Fruit fly (Drosophila melanogaster) whole organism, adult: ENCODE measurements around the gene CG42827.

Experiments
- CG11617 ChIP-seq: fragments of 200-800 bp; sonication (Bioruptor generic); optimal IDR thresholded peaks from 2 replicates; lab custom pipeline; 2017; ENCODE audit warnings: mild to moderate bottlenecking, missing biosample characterization, missing genetic modification reagents, missing genetic modification characterization
- CG12768 ChIP-seq: fragments of 200-800 bp; sonication (Bioruptor generic); optimal IDR thresholded peaks from 2 replicates; lab custom pipeline; 2017; ENCODE audit warnings: missing biosample characterization, missing genetic modification characterization, mild to moderate bottlenecking, moderate library complexity, missing genetic modification reagents
- CG14711 ChIP-seq: fragments of 200-800 bp; sonication (Bioruptor generic); optimal IDR thresholded peaks from 2 replicates; lab custom pipeline; 2018; ENCODE audit warnings: missing biosample characterization, mild to moderate bottlenecking, missing genetic modification characterization, moderate library complexity
- CG1620 ChIP-seq: fragments of 200-800 bp; sonication (Bioruptor generic); optimal IDR thresholded peaks from 2 replicates; lab custom pipeline; 2016; ENCODE audit warnings: missing biosample characterization, missing genetic modification characterization
- CG33017 ChIP-seq: fragments of 200-800 bp; sonication (Bioruptor generic); optimal IDR thresholded peaks from 2 replicates; lab custom pipeline; 2018; ENCODE audit warnings: missing biosample characterization, mild to moderate bottlenecking, missing genetic modification characterization, moderate library complexity
- CG5204 ChIP-seq: fragments of 200-800 bp; sonication (Bioruptor generic); optimal IDR thresholded peaks from 2 replicates; lab custom pipeline; 2016; ENCODE audit warnings: missing biosample characterization, missing genetic modification characterization
- CG7045 ChIP-seq: fragments of 200-800 bp; sonication (Bioruptor generic); optimal IDR thresholded peaks from 2 replicates; lab custom pipeline; 2017; ENCODE audit warnings: missing biosample characterization, mild to moderate bottlenecking, missing genetic modification characterization
- CG7101 ChIP-seq: fragments of 200-800 bp; sonication (Bioruptor generic); optimal IDR thresholded peaks from 2 replicates; lab custom pipeline; 2018; ENCODE audit warnings: missing biosample characterization, mild to moderate bottlenecking, missing genetic modification characterization, moderate library complexity
- Clk ChIP-seq: fragments of 200-800 bp; sonication (Bioruptor generic); optimal IDR thresholded peaks from 2 replicates; lab custom pipeline; 2017; ENCODE audit warnings: missing biosample characterization, missing genetic modification characterization
- Crg-1 ChIP-seq: fragments of 200-800 bp; sonication (Bioruptor generic); optimal IDR thresholded peaks from 2 replicates; lab custom pipeline; 2016; ENCODE audit warnings: missing biosample characterization, missing genetic modification characterization
- Hr96 ChIP-seq: fragments of 200-800 bp; sonication (Bioruptor generic); optimal IDR thresholded peaks from 2 replicates; lab custom pipeline; 2016; ENCODE audit warnings: missing biosample characterization, missing genetic modification characterization
- Mnt ChIP-seq: fragments of 200-800 bp; sonication (Bioruptor generic); optimal IDR thresholded peaks from 2 replicates; lab custom pipeline; 2016; ENCODE audit warnings: missing biosample characterization, mild to moderate bottlenecking, missing genetic modification characterization
- bab1 ChIP-seq: fragments of 200-800 bp; sonication (Bioruptor generic); optimal IDR thresholded peaks from 3 replicates; lab custom pipeline; 2019; ENCODE audit warnings: missing biosample characterization, mild to moderate bottlenecking, missing genetic modification characterization, moderate library complexity
- cic ChIP-seq: fragments of 200-800 bp; sonication (Bioruptor generic); optimal IDR thresholded peaks from 2 replicates; lab custom pipeline; 2017; ENCODE audit warnings: missing biosample characterization, mild to moderate bottlenecking, missing genetic modification characterization, moderate library complexity
- cnc ChIP-seq, 2 experiments: fragments of >200 bp; optimal IDR thresholded peaks; 2 replicates each; lab custom pipeline; 2017
- kay ChIP-seq: fragments of 200-800 bp; sonication (Bioruptor generic); peaks from one replicate; lab custom pipeline; 2016; ENCODE audit warnings: missing biosample characterization, missing genetic modification characterization, borderline replicate concordance
- ovo ChIP-seq: fragments of 200-800 bp; sonication (Bioruptor generic); optimal IDR thresholded peaks from 2 replicates; lab custom pipeline; 2016; ENCODE audit warnings: missing biosample characterization, missing genetic modification characterization
- pad ChIP-seq: fragments of 200-800 bp; sonication (Bioruptor generic); optimal IDR thresholded peaks from 3 replicates; lab custom pipeline; 2017; ENCODE audit warnings: missing biosample characterization, missing genetic modification characterization, mild to moderate bottlenecking, moderate library complexity, missing genetic modification reagents
- tj ChIP-seq: fragments of 200-800 bp; sonication (Bioruptor generic); optimal IDR thresholded peaks from 3 replicates; lab custom pipeline; 2017; ENCODE audit warnings: missing biosample characterization, mild to moderate bottlenecking, missing genetic modification characterization, moderate library complexity
- toe ChIP-seq: fragments of 200-800 bp; sonication (Bioruptor generic); optimal IDR thresholded peaks from 2 replicates; lab custom pipeline; 2016; ENCODE audit warnings: missing biosample characterization, missing genetic modification characterization

CG42827 gene

dm6 chr3R:23392235-23392634 is 19.5 kb downstream of the CG42827 start:
- TF ChIP-seq CG11617 (GFP tag; lab: Kevin White, UChicago), result no peak
- TF ChIP-seq ovo, result no peak
- TF ChIP-seq bab1 (GFP tag; lab: Kevin White, UChicago), result no peak
- TF ChIP-seq Hr96 (GFP tag; lab: Kevin White, UChicago), result no peak
- TF ChIP-seq CG14711, result no peak
- TF ChIP-seq pad (GFP tag; lab: Kevin White, UChicago), result no peak
- TF ChIP-seq CG5204 (GFP tag; lab: Kevin White, UChicago), result no peak
- no peak for TF ChIP-seq CG7101 (tag; lab: Kevin White, UChicago)
- TF ChIP-seq Mnt, result no peak
- no peak for TF ChIP-seq kay (GFP tag; lab: Kevin White, UChicago)
- no peak for TF ChIP-seq Clk (GFP tag; lab: Kevin White, UChicago)
- no peak for TF ChIP-seq cic
- no peak for TF ChIP-seq tj (GFP tag; lab: Kevin White, UChicago)
- no peak for TF ChIP-seq toe
- TF ChIP-seq cnc (optimal IDR thresholded peaks at IDR 0.05; lab: Kevin White, UChicago), result no peak
- TF ChIP-seq CG1620 (GFP tag; lab: Kevin White, UChicago), result no peak
- TF ChIP-seq CG12768 (GFP tag; lab: Kevin White, UChicago), result no peak

- TF ChIP-seq CG7101 (tag; lab: Kevin White, UChicago) (no peak), CG14711 (no peak), toe (no peak), cnc (optimal IDR thresholded peaks at IDR 0.05; lab: Kevin White, UChicago) (no peak), Crg-1 (GFP tag; lab: Kevin White, UChicago) (no peak), pad (GFP tag; lab: Kevin White, UChicago) (no peak)
These were observed 20.8 kb downstream of the CG42827 start for dm6 chr3R:23393507-23393906.

- TF ChIP-seq CG7045 (GFP tag; lab: Kevin White, UChicago), result no peak
- no peak for TF ChIP-seq CG5204 (GFP tag; lab: Kevin White, UChicago)
- no peak for TF ChIP-seq CG1620 (GFP tag; lab: Kevin White, UChicago)
- TF ChIP-seq bab1 (GFP tag; lab: Kevin White, UChicago), result no peak
- TF ChIP-seq kay (GFP tag; lab: Kevin White, UChicago), result no peak
- TF ChIP-seq CG11617 (GFP tag; lab: Kevin White, UChicago), result no peak
- TF ChIP-seq CG7101 (tag; lab: Kevin White, UChicago), result no peak
- no peak for TF ChIP-seq Crg-1 (GFP tag; lab: Kevin White, UChicago)
- no peak for TF ChIP-seq Hr96 (GFP tag; lab: Kevin White, UChicago)
These were observed 23.0 kb downstream of the CG42827 start for dm6 chr3R:23395720-23396119.

- TF ChIP-seq CG1620 (GFP tag; lab: Kevin White, UChicago) (no peak), CG7045 (GFP tag; lab: Kevin White, UChicago) (no peak), Clk (GFP tag; lab: Kevin White, UChicago) (no peak), CG7101 (tag; lab: Kevin White, UChicago) (no peak), tj (GFP tag; lab: Kevin White, UChicago) (no peak), CG14711 (no peak), CG5204 (GFP tag; lab: Kevin White, UChicago) (no peak), CG12768 (GFP tag; lab: Kevin White, UChicago) (no peak), CG33017 (tag; lab: Kevin White, UChicago) (no peak), ovo (no peak), bab1 (GFP tag; lab: Kevin White, UChicago) (no peak), cic (no peak)
These were observed 24.0 kb downstream of the CG42827 start for dm6 chr3R:23396548-23397294.

- no peak for TF ChIP-seq CG5204 (GFP tag; lab: Kevin White, UChicago)
- no peak for TF ChIP-seq Hr96 (GFP tag; lab: Kevin White, UChicago)
- TF ChIP-seq CG7101 (tag; lab: Kevin White, UChicago), result no peak
- no peak for TF ChIP-seq CG14711
- TF ChIP-seq tj (GFP tag; lab: Kevin White, UChicago), result no peak
- no peak for TF ChIP-seq Mnt
- no peak for TF ChIP-seq kay (GFP tag; lab: Kevin White, UChicago)
- TF ChIP-seq cnc (optimal IDR thresholded peaks at IDR 0.05; lab: Kevin White, UChicago), result no peak
- no peak for TF ChIP-seq CG1620 (GFP tag; lab: Kevin White, UChicago)
- TF ChIP-seq ovo, result no peak
- TF ChIP-seq toe, result no peak
These were observed 26.3 kb downstream of the CG42827 start for dm6 chr3R:23398979-23399378.

- TF ChIP-seq toe (no peak), cnc (optimal IDR thresholded peaks at IDR 0.05; lab: Kevin White, UChicago) (no peak), Mnt (no peak), CG12768 (GFP tag; lab: Kevin White, UChicago) (no peak), tj (GFP tag; lab: Kevin White, UChicago) (no peak), CG7045 (GFP tag; lab: Kevin White, UChicago) (no peak), ovo (no peak), CG5204 (GFP tag; lab: Kevin White, UChicago) (no peak), Hr96 (GFP tag; lab: Kevin White, UChicago) (no peak), CG7101 (tag; lab: Kevin White, UChicago) (no peak), bab1 (GFP tag; lab: Kevin White, UChicago) (no peak), CG33017 (tag; lab: Kevin White, UChicago) (no peak), Crg-1 (GFP tag; lab: Kevin White, UChicago) (no peak), kay (GFP tag; lab: Kevin White, UChicago) (no peak), CG14711 (no peak), Clk (GFP tag; lab: Kevin White, UChicago) (no peak), cic (no peak), CG1620 (GFP tag; lab: Kevin White, UChicago) (no peak), CG11617 (GFP tag; lab: Kevin White, UChicago) (no peak)
These were observed 27.0 kb downstream of the CG42827 start for dm6 chr3R:23399679-23400078.
